Worm (Caenorhabditis elegans) whole organism, midembryonic: ENCODE measurements around the gene ttll-5.

Source experiments
- T22C8.4 ChIP-seq: fragments of 200-800 bp; sonication (Bioruptor generic); IDR thresholded peaks from 2 replicates; pipeline ENCODE4 v1.3.6; 2022; ENCODE audit warnings: missing genetic modification characterization, missing compliant biosample characterization
- cog-1 ChIP-seq: sonication (generic microtip); optimal IDR thresholded peaks from 2 replicates; lab custom pipeline; 2016; ENCODE audit warnings: missing genetic modification characterization, missing compliant biosample characterization
- flt-1 ChIP-seq: fragments of 200-800 bp; sonication (Bioruptor generic); IDR thresholded peaks from 2 replicates; pipeline ENCODE4 v1.3.6; 2022; ENCODE audit warnings: missing genetic modification characterization, missing compliant biosample characterization
- klf-2 ChIP-seq: fragments of 200-800 bp; sonication (Bioruptor generic); conservative IDR thresholded peaks from 2 replicates; pipeline ENCODE4 v1.3.6; 2022; ENCODE audit warnings: missing genetic modification reagents, missing genetic modification characterization, missing compliant biosample characterization
- med-1 ChIP-seq: sonication (generic microtip); optimal IDR thresholded peaks from 2 replicates; lab custom pipeline; 2017; ENCODE audit warnings: missing genetic modification characterization, mild to moderate bottlenecking, missing compliant biosample characterization, antibody characterized with exemption, missing genetic modification reagents; ENCODE audit not compliant: insufficient read depth
- ref-1 ChIP-seq: fragments of 200-800 bp; sonication (Bioruptor generic); conservative IDR thresholded peaks from 2 replicates; pipeline ENCODE4 v1.3.6; 2022; ENCODE audit warnings: missing genetic modification reagents, missing genetic modification characterization, missing compliant biosample characterization
- tab-1 ChIP-seq: fragments of 200-800 bp; sonication (Bioruptor generic); IDR thresholded peaks from 2 replicates; pipeline ENCODE4 v1.3.6; 2022; ENCODE audit warnings: missing genetic modification characterization, missing compliant biosample characterization
- ztf-23 ChIP-seq: fragments of 200-800 bp; sonication (Bioruptor generic); IDR thresholded peaks from 2 replicates; pipeline ENCODE4 v1.3.6; 2022; ENCODE audit warnings: missing genetic modification reagents, missing genetic modification characterization, missing compliant biosample characterization
- ztf-29 ChIP-seq: fragments of 200-800 bp; sonication (Bioruptor generic); IDR thresholded peaks from 2 replicates; pipeline ENCODE4 v1.3.6; 2022; ENCODE audit warnings: missing genetic modification reagents, missing genetic modification characterization, missing compliant biosample characterization

ce11 chrV:11508773-11509172 lies at the start of gene ttll-5:
- no peak for TF ChIP-seq tab-1
- no peak for TF ChIP-seq cog-1 (tag; lab: Kevin White, UChicago)
- TF ChIP-seq flt-1 (GFP tag; lab: Robert Waterston, UW) = no peak
- TF ChIP-seq med-1 = no peak
- TF ChIP-seq ref-1 (GFP tag; lab: Robert Waterston, UW) = no peak
- TF ChIP-seq klf-2 (GFP tag; lab: Robert Waterston, UW) = no peak
- no peak for TF ChIP-seq T22C8.4 (GFP tag; lab: Robert Waterston, UW)
- no peak for TF ChIP-seq ztf-29
- TF ChIP-seq ztf-23 (GFP tag; lab: Robert Waterston, UW) = no peak
